Fruit fly (Drosophila melanogaster): ENCODE data around the gene Lrp4.

The Lrp4 gene

DNA sequence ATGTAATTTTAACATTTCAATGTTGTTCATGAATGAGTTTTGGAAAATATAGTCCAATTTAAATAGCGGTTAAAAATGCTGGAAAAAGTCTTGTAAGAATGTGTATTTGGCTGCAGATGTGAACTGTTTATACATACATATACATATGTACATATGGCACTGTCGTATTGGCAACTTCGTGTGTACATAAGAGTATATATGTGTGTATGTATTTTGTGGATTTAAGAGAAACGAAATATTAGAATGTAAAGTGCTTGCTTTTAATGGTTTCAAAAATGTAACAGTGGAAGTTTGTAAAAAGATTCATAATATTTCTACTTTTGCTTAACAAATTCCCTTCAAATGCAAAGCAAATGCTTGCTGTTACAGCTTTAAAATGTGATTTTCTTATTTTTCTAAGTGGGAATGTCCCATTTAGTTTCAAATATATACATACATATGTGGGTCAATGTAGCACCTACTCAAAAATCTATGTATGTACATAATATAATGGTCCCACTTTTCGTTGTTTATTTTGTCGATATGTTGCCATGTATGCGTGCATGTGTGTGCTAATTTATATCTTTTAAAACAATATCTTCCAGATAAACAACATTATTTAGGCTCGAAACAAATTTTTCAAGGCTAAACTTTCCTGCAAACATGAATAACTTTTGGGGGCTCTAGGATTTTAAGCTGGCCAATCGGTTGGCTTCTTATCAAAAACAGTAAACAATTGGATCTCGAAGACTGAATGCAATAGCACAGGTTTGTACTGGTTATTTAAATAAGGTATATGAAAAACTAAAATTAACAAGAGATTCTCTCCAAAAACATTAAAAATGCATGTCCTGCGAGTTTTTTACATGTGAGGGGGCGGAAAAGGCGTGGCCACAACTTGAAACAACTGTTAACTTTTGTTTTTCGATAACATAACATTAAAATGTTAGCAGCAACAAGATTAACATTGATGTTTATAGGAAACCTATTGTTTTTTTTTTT, 39.6 kb upstream of the Lrp4 start:
- TF ChIP-seq toe (GFP tag; optimal IDR thresholded peaks at IDR 0.05) (no peak), Crg-1 (GFP tag; optimal IDR thresholded peaks at IDR 0.05) (peak; percentile 90), Clk (GFP tag; optimal IDR thresholded peaks at IDR 0.05) (no peak), Mnt (GFP tag; optimal IDR thresholded peaks at IDR 0.05) (peak; percentile 37), CG12768 (GFP tag; optimal IDR thresholded peaks at IDR 0.05) (peak; percentile 42), CG5204 (GFP tag; optimal IDR thresholded peaks at IDR 0.05) (no peak), ovo (GFP tag; optimal IDR thresholded peaks at IDR 0.05) (peak; percentile 88), cic (GFP tag; optimal IDR thresholded peaks at IDR 0.05) (peak; percentile 13), cnc (optimal IDR thresholded peaks at IDR 0.05) (no peak), Hr96 (GFP tag; optimal IDR thresholded peaks at IDR 0.05) (no peak), CG33017 (tag; optimal IDR thresholded peaks at IDR 0.05) (peak; percentile 17), tj (GFP tag; optimal IDR thresholded peaks at IDR 0.05) (peak; percentile 22), bab1 (GFP tag; optimal IDR thresholded peaks at IDR 0.05) (no peak), kay (GFP tag; ENCODE audit: borderline replicate concordance) (peak; percentile 65), CG7045 (GFP tag; optimal IDR thresholded peaks at IDR 0.05) (no peak), CG11617 (GFP tag; optimal IDR thresholded peaks at IDR 0.05) (peak; percentile 8), CG7101 (tag; optimal IDR thresholded peaks at IDR 0.05) (peak; percentile 80), pad (GFP tag; optimal IDR thresholded peaks at IDR 0.05) (peak; percentile 57), CG1620 (GFP tag; optimal IDR thresholded peaks at IDR 0.05) (peak; percentile 62), CG14711 (tag; optimal IDR thresholded peaks at IDR 0.05) (peak; percentile 65)

DNA sequence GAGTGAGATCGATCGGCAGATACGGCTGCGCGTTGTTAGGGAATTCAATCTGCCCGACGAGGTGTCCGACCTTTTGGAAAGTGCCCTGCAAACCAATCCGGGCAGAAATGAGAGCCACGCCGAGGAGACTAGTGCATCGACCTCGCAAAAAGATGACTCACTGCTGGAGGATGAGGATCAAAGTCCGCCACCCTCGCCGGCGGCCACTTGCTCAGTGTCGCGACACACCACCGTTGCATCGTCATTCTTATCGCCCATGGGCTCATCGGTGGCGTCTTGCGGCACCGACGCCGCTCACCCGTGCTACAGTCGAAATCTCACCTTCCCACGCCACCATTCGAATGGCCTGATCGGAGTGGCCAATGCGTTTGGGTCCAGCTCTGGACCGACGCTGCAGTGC, 36.2 kb upstream of the Lrp4 start:
- TF ChIP-seq Mnt (GFP tag; optimal IDR thresholded peaks at IDR 0.05): no peak
- TF ChIP-seq CG7045 (GFP tag; optimal IDR thresholded peaks at IDR 0.05): no peak
- TF ChIP-seq toe (GFP tag; optimal IDR thresholded peaks at IDR 0.05): no peak
- no peak for TF ChIP-seq CG11617 (GFP tag; optimal IDR thresholded peaks at IDR 0.05)
- no peak for TF ChIP-seq Hr96 (GFP tag; optimal IDR thresholded peaks at IDR 0.05)
- no peak for TF ChIP-seq ovo (GFP tag; optimal IDR thresholded peaks at IDR 0.05)

DNA sequence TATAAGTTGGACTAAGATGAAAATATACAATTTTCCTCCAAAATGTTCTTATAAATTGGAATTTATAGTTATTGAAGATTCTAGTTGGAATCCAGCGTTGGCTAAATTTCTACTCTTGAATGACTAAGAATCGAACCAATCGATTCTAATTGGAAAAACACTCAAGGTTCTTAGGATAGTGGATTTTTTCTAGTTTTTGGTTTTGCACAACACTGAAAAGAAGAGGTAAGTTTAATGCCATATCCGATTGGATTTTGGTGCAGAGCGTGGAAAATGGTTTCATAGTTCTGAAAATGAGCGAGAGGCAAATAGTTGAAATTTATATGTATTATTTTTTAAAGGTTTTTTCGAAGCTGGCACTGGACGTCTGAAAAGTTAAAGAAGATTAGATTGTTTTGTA, 35.1 kb upstream of the Lrp4 start:
- no peak for TF ChIP-seq kay (GFP tag; ENCODE audit: borderline replicate concordance)
- no peak for TF ChIP-seq tj (GFP tag; optimal IDR thresholded peaks at IDR 0.05)
- TF ChIP-seq Mnt (GFP tag; optimal IDR thresholded peaks at IDR 0.05): no peak
- no peak for TF ChIP-seq CG1620 (GFP tag; optimal IDR thresholded peaks at IDR 0.05)
- no peak for TF ChIP-seq Hr96 (GFP tag; optimal IDR thresholded peaks at IDR 0.05)
- no peak for TF ChIP-seq Crg-1 (GFP tag; optimal IDR thresholded peaks at IDR 0.05)
- no peak for TF ChIP-seq CG14711 (tag; optimal IDR thresholded peaks at IDR 0.05)
- TF ChIP-seq CG7045 (GFP tag; optimal IDR thresholded peaks at IDR 0.05): no peak
- no peak for TF ChIP-seq pad (GFP tag; optimal IDR thresholded peaks at IDR 0.05)

DNA sequence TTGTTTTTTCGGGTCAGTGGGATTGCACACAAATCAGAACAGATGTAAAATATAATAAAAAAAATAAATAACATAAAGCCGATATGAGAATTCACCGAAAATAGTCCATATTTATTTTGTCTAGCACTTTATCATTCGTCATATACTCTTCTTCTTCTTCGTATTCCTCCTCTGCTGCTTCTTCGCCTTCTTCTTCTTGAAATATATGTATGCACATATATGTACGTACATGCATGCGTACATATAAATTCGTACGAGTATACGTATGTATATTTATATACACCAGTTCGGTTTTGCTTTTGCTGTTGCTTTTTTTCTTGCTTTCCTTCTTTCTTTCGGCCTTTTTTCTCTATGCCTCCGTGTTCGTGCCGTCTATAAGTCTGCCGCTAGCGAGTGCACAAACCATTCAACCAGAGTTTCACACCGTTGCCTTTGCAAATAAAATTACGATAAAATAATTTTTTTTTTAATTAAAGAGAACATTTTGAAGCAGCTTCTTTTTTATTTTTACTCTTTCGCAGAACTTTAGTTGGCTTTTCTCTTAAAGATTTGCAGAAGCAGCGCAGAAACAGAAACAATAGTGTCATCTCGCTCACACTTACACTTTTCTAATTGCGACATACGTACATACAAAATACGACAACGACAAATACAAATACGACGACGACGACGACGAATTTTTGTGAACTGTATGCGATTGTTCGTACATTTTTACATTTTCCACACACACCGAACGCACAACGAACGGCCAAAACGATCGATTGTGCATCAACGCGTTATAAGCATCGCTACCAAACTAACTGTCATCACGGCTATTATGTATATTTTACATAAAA, 24.0 kb upstream of the Lrp4 start:
- TF ChIP-seq tj (GFP tag; optimal IDR thresholded peaks at IDR 0.05) (peak; percentile 74), Mnt (GFP tag; optimal IDR thresholded peaks at IDR 0.05) (peak; percentile 78), CG11617 (GFP tag; optimal IDR thresholded peaks at IDR 0.05) (peak; percentile 88), CG5204 (GFP tag; optimal IDR thresholded peaks at IDR 0.05) (no peak), Clk (GFP tag; optimal IDR thresholded peaks at IDR 0.05) (no peak), CG1620 (GFP tag; optimal IDR thresholded peaks at IDR 0.05) (peak; percentile 42), Hr96 (GFP tag; optimal IDR thresholded peaks at IDR 0.05) (no peak), bab1 (GFP tag; optimal IDR thresholded peaks at IDR 0.05) (peak; percentile 43), Crg-1 (GFP tag; optimal IDR thresholded peaks at IDR 0.05) (peak; percentile 53), ovo (GFP tag; optimal IDR thresholded peaks at IDR 0.05) (no peak), pad (GFP tag; optimal IDR thresholded peaks at IDR 0.05) (peak; percentile 2), CG33017 (tag; optimal IDR thresholded peaks at IDR 0.05) (peak; percentile 63), cic (GFP tag; optimal IDR thresholded peaks at IDR 0.05) (peak; percentile 93), kay (GFP tag; ENCODE audit: borderline replicate concordance) (peak; percentile 99), CG12768 (GFP tag; optimal IDR thresholded peaks at IDR 0.05) (peak; percentile 37), toe (GFP tag; optimal IDR thresholded peaks at IDR 0.05) (no peak), cnc (optimal IDR thresholded peaks at IDR 0.05) (no peak), CG7045 (GFP tag; optimal IDR thresholded peaks at IDR 0.05) (no peak), CG14711 (tag; optimal IDR thresholded peaks at IDR 0.05) (peak; percentile 58), CG7101 (tag; optimal IDR thresholded peaks at IDR 0.05) (peak; percentile 67)

DNA sequence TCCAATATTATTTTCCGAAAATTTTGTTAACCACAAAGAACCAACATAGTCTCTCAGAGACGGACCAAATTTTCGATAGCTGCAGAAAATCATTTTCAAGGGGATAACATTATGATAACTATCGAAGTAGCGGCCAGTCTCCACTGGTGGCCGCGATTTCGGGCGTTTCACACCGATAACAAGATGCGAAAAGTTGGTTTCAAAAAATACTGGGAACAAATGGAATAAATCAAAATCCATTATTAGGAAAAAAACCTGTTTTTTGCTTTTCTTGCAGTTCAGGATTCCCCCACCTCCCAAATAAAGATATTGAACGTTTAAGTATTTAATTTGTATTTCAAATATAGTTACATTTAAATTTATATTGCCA, 23.4 kb upstream of the Lrp4 start, which contains the start of gene tay:
TSS of gene tay (minus strand) at position 65 of the 370 bp plus-strand sequence.
- TF ChIP-seq Mnt (GFP tag; optimal IDR thresholded peaks at IDR 0.05) (no peak), kay (GFP tag; ENCODE audit: borderline replicate concordance) (peak; percentile 26)

DNA sequence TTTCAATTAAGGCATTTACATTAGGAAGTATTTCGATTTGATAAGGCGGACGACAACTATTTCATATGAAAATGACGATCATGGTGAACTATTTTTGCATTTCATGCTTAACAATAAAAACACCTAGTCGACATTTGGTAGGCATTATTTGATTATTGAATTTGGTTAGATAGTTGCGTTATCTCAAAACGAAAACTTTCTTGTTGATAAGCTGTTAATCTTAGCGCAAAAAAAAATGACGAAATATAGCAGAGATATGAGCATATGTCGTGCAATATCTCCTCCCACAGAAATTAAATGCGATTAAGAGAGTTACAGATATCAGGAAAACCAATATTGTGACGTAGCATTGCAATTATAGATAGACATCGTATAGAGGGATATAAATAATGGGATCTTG, 21.9 kb upstream of the Lrp4 start:
- no peak for TF ChIP-seq cic (GFP tag; optimal IDR thresholded peaks at IDR 0.05)
- no peak for TF ChIP-seq Clk (GFP tag; optimal IDR thresholded peaks at IDR 0.05)
